ENCODE assay signal across 5 fruit fly cellular contexts in genomic region chr3R:5216308-5216765, dm6.
TF ChIP-seq lines count a peak whose summit lies in the region.

No protein-coding gene starts in this region.

- TF ChIP-seq CTCF in S2 (optimal IDR thresholded peaks at IDR 0.05; lab: Kevin White, UChicago) = peak; percentile 82 to 85
- TF ChIP-seq CTCF in whole organism, embryonic (GFP tag; optimal IDR thresholded peaks at IDR 0.05; lab: Kevin White, UChicago) = peak; percentile 89

TF ChIP-seq in whole organism, adult, 20 proteins besides CTCF, POLR2A, EP300 and RAD21:
- TF ChIP-seq CG12768 (GFP tag; optimal IDR thresholded peaks at IDR 0.05; lab: Kevin White, UChicago) (no peak), CG5204 (GFP tag; optimal IDR thresholded peaks at IDR 0.05; lab: Kevin White, UChicago) (no peak), bab1 (GFP tag; optimal IDR thresholded peaks at IDR 0.05; lab: Kevin White, UChicago) (no peak), pad (GFP tag; optimal IDR thresholded peaks at IDR 0.05; lab: Kevin White, UChicago) (peak; percentile 98), CG1620 (GFP tag; optimal IDR thresholded peaks at IDR 0.05; lab: Kevin White, UChicago) (no peak), CG14711 (tag; optimal IDR thresholded peaks at IDR 0.05; lab: Kevin White, UChicago) (no peak), cnc (optimal IDR thresholded peaks at IDR 0.05; lab: Kevin White, UChicago) (no peak), CG33017 (tag; optimal IDR thresholded peaks at IDR 0.05; lab: Kevin White, UChicago) (no peak), ovo (GFP tag; optimal IDR thresholded peaks at IDR 0.05; lab: Kevin White, UChicago) (no peak), toe (GFP tag; optimal IDR thresholded peaks at IDR 0.05; lab: Kevin White, UChicago) (no peak), Hr96 (GFP tag; optimal IDR thresholded peaks at IDR 0.05; lab: Kevin White, UChicago) (no peak), cic (GFP tag; optimal IDR thresholded peaks at IDR 0.05; lab: Kevin White, UChicago) (no peak), kay (GFP tag; lab: Kevin White, UChicago; ENCODE audit: borderline replicate concordance) (no peak), Mnt (GFP tag; optimal IDR thresholded peaks at IDR 0.05; lab: Kevin White, UChicago) (no peak), tj (GFP tag; optimal IDR thresholded peaks at IDR 0.05; lab: Kevin White, UChicago) (peak; percentile 59), CG7045 (GFP tag; optimal IDR thresholded peaks at IDR 0.05; lab: Kevin White, UChicago) (no peak)

TF ChIP-seq in whole organism, embryonic, 481 proteins besides CTCF, POLR2A, EP300 and RAD21 (continues in another document):
- TF ChIP-seq jigr1 (GFP tag; IDR thresholded peaks at IDR 0.05; lab: Robert Waterston, UW) = no peak
- no peak for TF ChIP-seq CG4282 (GFP tag; optimal IDR thresholded peaks at IDR 0.05; lab: Kevin White, UChicago)
- no peak for TF ChIP-seq CG9932 (GFP tag; IDR thresholded peaks at IDR 0.05; lab: Robert Waterston, UW)
- TF ChIP-seq oc (tag; optimal IDR thresholded peaks at IDR 0.05; lab: Kevin White, UChicago) = no peak
- no peak for TF ChIP-seq CG7556 (GFP tag; optimal IDR thresholded peaks at IDR 0.05; lab: Kevin White, UChicago)
- no peak for TF ChIP-seq gro (GFP tag; optimal IDR thresholded peaks at IDR 0.05; lab: Kevin White, UChicago)
- TF ChIP-seq gce (GFP tag; IDR thresholded peaks at IDR 0.05; lab: Robert Waterston, UW) = no peak
- TF ChIP-seq sc (optimal IDR thresholded peaks at IDR 0.05; lab: Kevin White, UChicago) = no peak
- TF ChIP-seq sc (GFP tag; optimal IDR thresholded peaks at IDR 0.05; lab: Kevin White, UChicago) = no peak
- peak; percentile 99 for TF ChIP-seq sd (tag; optimal IDR thresholded peaks at IDR 0.05; lab: Kevin White, UChicago)
- TF ChIP-seq luna (GFP tag; optimal IDR thresholded peaks at IDR 0.05; lab: Kevin White, UChicago) = no peak
- TF ChIP-seq CG14965 (GFP tag; optimal IDR thresholded peaks at IDR 0.05; lab: Kevin White, UChicago; ENCODE audit: borderline replicate concordance) = no peak
- no peak for TF ChIP-seq gt (GFP tag; IDR thresholded peaks at IDR 0.05; lab: Robert Waterston, UW)
- peak; percentile 41; the same call in 1 of the 2 replicates for TF ChIP-seq unc-4 (GFP tag; IDR thresholded peaks at IDR 0.05; lab: Robert Waterston, UW; ENCODE audit: partially characterized antibody)
- peak; percentile 3 for TF ChIP-seq Hr39 (optimal IDR thresholded peaks at IDR 0.05; lab: Kevin White, UChicago)
- no peak for TF ChIP-seq CG16779 (GFP tag; IDR thresholded peaks at IDR 0.05; lab: Robert Waterston, UW)
- TF ChIP-seq dpn (GFP tag; optimal IDR thresholded peaks at IDR 0.05; lab: Kevin White, UChicago) = no peak
- TF ChIP-seq CG12071 (GFP tag; optimal IDR thresholded peaks at IDR 0.05; lab: Kevin White, UChicago) = no peak
- TF ChIP-seq knrl (GFP tag; IDR thresholded peaks at IDR 0.05; lab: Robert Waterston, UW; ENCODE audit: partially characterized antibody) = no peak
- no peak for TF ChIP-seq CG30403 (GFP tag; optimal IDR thresholded peaks at IDR 0.05; lab: Kevin White, UChicago)
- peak; percentile 81 to 91 for TF ChIP-seq Trl (optimal IDR thresholded peaks at IDR 0.05; lab: Kevin White, UChicago)
- TF ChIP-seq Trl (GFP tag; optimal IDR thresholded peaks at IDR 0.05; lab: Kevin White, UChicago) = no peak
- peak; percentile 55 for TF ChIP-seq grn (GFP tag; optimal IDR thresholded peaks at IDR 0.05; lab: Kevin White, UChicago)
- peak; percentile 25; the same call in 1 of the 2 replicates for TF ChIP-seq chm (GFP tag; IDR thresholded peaks at IDR 0.05; lab: Robert Waterston, UW)
- peak; percentile 79 for TF ChIP-seq pros (GFP tag; optimal IDR thresholded peaks at IDR 0.05; lab: Kevin White, UChicago)
- no peak for TF ChIP-seq NC2β (GFP tag; optimal IDR thresholded peaks at IDR 0.05; lab: Kevin White, UChicago)

TF ChIP-seq in whole organism, pupa, 21 proteins besides CTCF, POLR2A, EP300 and RAD21:
- TF ChIP-seq D1 (tag; optimal IDR thresholded peaks at IDR 0.05; lab: Kevin White, UChicago) = no peak
- no peak for TF ChIP-seq Snoo (tag; optimal IDR thresholded peaks at IDR 0.05; lab: Kevin White, UChicago)
- TF ChIP-seq CG9948 (tag; optimal IDR thresholded peaks at IDR 0.05; lab: Kevin White, UChicago) = no peak
- peak; percentile 60 for TF ChIP-seq EcR (GFP tag; optimal IDR thresholded peaks at IDR 0.05; lab: Kevin White, UChicago)

TF ChIP-seq in whole organism, wandering third instar larva, 38 proteins besides CTCF, POLR2A, EP300 and RAD21:
- peak; percentile 82 for TF ChIP-seq psq (GFP tag; optimal IDR thresholded peaks at IDR 0.05; lab: Kevin White, UChicago)
- TF ChIP-seq dl (GFP tag; optimal IDR thresholded peaks at IDR 0.05; lab: Kevin White, UChicago; ENCODE audit: insufficient read depth in 1 of 2, partially characterized antibody in 2 of 2) = peak in 1 of 2 experiments; percentile 69
- no peak for TF ChIP-seq CG32264 (GFP tag; optimal IDR thresholded peaks at IDR 0.05; lab: Kevin White, UChicago)
- peak; percentile 77 for TF ChIP-seq Dif (GFP tag; optimal IDR thresholded peaks at IDR 0.05; lab: Kevin White, UChicago; ENCODE audit: partially characterized antibody)
